Worm (Caenorhabditis elegans): ENCODE data around the gene knl-3.

DNA sequence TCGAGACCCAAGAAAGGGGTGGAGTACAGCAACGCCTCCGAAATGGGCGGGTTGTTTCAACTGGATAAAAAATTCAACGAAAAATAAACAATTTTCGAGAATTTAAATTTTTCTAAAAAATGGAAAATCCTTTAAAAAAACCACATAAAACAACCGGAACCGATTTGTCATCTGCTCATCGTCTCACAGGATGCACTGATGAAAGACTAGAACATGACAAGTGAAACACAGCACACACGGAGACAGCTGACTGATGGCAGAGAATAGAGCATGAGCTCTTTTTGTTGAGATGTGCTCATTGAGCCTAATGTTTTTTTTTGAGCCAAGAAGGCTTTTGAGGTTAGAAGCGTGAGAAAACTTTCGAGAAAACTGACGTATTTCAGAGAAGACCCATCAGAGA is 21.0 kb downstream of the knl-3 start:
- no peak for TF ChIP-seq pha-4 (tag; optimal IDR thresholded peaks at IDR 0.05)
- TF ChIP-seq tbx-8 (GFP tag; optimal IDR thresholded peaks at IDR 0.05) = no peak
- TF ChIP-seq lin-32 (GFP tag; optimal IDR thresholded peaks at IDR 0.05) = no peak
- no peak for TF ChIP-seq elt-3 (tag; optimal IDR thresholded peaks at IDR 0.05)
- TF ChIP-seq flh-1 (GFP tag; optimal IDR thresholded peaks at IDR 0.05) = no peak
- no peak for TF ChIP-seq unc-62 (GFP tag; optimal IDR thresholded peaks at IDR 0.05)
- TF ChIP-seq ztf-11 (tag; optimal IDR thresholded peaks at IDR 0.05) = no peak
- no peak for TF ChIP-seq ces-1 (GFP tag; optimal IDR thresholded peaks at IDR 0.05)
- TF ChIP-seq nhr-76 (tag; optimal IDR thresholded peaks at IDR 0.05) = no peak
- no peak for TF ChIP-seq snpc-4 (tag; optimal IDR thresholded peaks at IDR 0.05)

Data from whole organism, mixed stage, embryonic.